Fruit fly (Drosophila melanogaster) S2 (cell line): ENCODE results near the gene CG4004.

Source experiments
- CG8478 ChIP-seq: fragments of >200 bp; optimal IDR thresholded peaks from 2 replicates; lab custom pipeline; 2018
- CTCF ChIP-seq, 2 experiments: fragments of >200 bp; optimal IDR thresholded peaks; 2 replicates each; lab custom pipeline; 2018

DNA sequence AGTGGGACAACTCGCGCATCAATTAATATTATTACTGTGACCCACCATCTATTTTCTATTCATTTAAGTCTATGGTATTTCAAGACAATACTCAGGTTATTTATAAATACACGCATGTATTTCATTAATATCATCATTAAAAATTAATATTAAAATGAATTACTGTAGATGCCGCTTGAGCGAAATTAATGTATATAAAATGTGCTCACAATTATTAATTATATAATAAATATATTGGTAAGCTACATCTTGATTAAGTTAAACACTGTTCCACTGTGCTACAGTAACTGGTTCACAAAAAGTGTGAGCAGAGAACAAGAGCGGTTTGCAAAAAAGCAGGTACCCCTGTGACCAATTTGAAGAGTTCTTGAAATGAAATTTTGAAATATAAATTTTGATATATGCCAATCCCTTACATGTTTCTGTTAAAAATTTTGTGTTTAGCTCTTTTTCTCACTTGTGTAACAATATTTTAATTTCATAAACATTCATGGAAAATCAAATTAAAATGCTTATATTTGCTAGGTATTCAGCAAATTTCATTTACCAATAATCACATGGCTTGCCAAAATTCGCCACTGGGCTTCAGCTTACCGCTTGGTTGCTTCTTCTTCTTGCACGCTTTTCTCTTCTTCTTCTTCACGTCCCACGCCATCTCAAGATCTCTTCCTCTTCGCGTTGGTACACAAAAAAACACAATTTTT is 7.1 kb downstream of the CG4004 start:
- TF ChIP-seq CTCF (optimal IDR thresholded peaks at IDR 0.05; lab: Kevin White, UChicago) (no peak), CG8478 (lab: Kevin White, UChicago) (no peak)
